Fruit fly (Drosophila melanogaster) whole organism, prepupa: Measurements from ENCODE around the gene Cchl.

Source experiments
- Blimp-1 ChIP-seq: fragments of 200-800 bp; sonication (Bioruptor generic); optimal IDR thresholded peaks from 3 replicates; lab custom pipeline; 2017; ENCODE audit warnings: missing biosample characterization, missing genetic modification characterization, mild to moderate bottlenecking, moderate library complexity, missing genetic modification reagents
- CG10631 ChIP-seq: fragments of 200-800 bp; sonication (Bioruptor generic); optimal IDR thresholded peaks from 2 replicates; lab custom pipeline; 2016; ENCODE audit warnings: missing biosample characterization, missing genetic modification characterization
- CG10669 ChIP-seq: fragments of 200-800 bp; sonication (Bioruptor generic); optimal IDR thresholded peaks from 3 replicates; lab custom pipeline; 2018; ENCODE audit warnings: missing biosample characterization, mild to moderate bottlenecking, missing genetic modification characterization, moderate library complexity
- CG11294 ChIP-seq: fragments of 200-800 bp; sonication (Bioruptor generic); IDR thresholded peaks from 2 replicates; pipeline ENCODE4 v1.3.6; 2022; ENCODE audit warnings: missing biosample characterization, missing genetic modification characterization
- CG11762 ChIP-seq: fragments of 200-800 bp; sonication (Bioruptor generic); optimal IDR thresholded peaks from 3 replicates; lab custom pipeline; 2016; ENCODE audit warnings: missing biosample characterization, missing genetic modification characterization; ENCODE audit not compliant: insufficient read depth
- CG11902 ChIP-seq: fragments of 200-800 bp; sonication (Bioruptor generic); optimal IDR thresholded peaks from 3 replicates; lab custom pipeline; 2016; ENCODE audit warnings: missing biosample characterization, missing genetic modification characterization
- CG15336 ChIP-seq: fragments of 200-800 bp; sonication (Bioruptor generic); IDR thresholded peaks from 2 replicates; pipeline ENCODE4 v1.3.6; 2022; ENCODE audit warnings: missing biosample characterization, missing genetic modification characterization
- CG1621 ChIP-seq: fragments of 200-800 bp; sonication (Bioruptor generic); optimal IDR thresholded peaks from 3 replicates; lab custom pipeline; 2018; ENCODE audit warnings: missing biosample characterization, mild to moderate bottlenecking, missing genetic modification characterization
- CG3032 ChIP-seq: fragments of 200-800 bp; optimal IDR thresholded peaks from 2 replicates; lab custom pipeline; 2019; ENCODE audit warnings: missing biosample characterization, mild to moderate bottlenecking, missing genetic modification characterization, moderate library complexity
- CG32006 ChIP-seq: fragments of 200-800 bp; sonication (Bioruptor generic); optimal IDR thresholded peaks from 3 replicates; lab custom pipeline; 2017; ENCODE audit warnings: missing biosample characterization, mild to moderate bottlenecking, missing genetic modification characterization
- CG34406 ChIP-seq: fragments of 200-800 bp; sonication (Bioruptor generic); optimal IDR thresholded peaks from 3 replicates; lab custom pipeline; 2016; ENCODE audit warnings: missing biosample characterization, missing genetic modification characterization
- CG3919 ChIP-seq: fragments of 200-800 bp; sonication (Bioruptor generic); optimal IDR thresholded peaks from 3 replicates; lab custom pipeline; 2016; ENCODE audit warnings: missing biosample characterization, missing genetic modification characterization
- CG4318 ChIP-seq: fragments of 200-800 bp; sonication (Bioruptor generic); optimal IDR thresholded peaks from 3 replicates; lab custom pipeline; 2017; ENCODE audit warnings: missing biosample characterization, mild to moderate bottlenecking, missing genetic modification characterization
- CG6276 ChIP-seq: fragments of 200-800 bp; sonication (Bioruptor generic); optimal IDR thresholded peaks from 2 replicates; lab custom pipeline; 2017; ENCODE audit warnings: missing biosample characterization, mild to moderate bottlenecking, missing genetic modification characterization
- CG6792 ChIP-seq: fragments of 200-800 bp; sonication (Bioruptor generic); optimal IDR thresholded peaks from 3 replicates; lab custom pipeline; 2016; ENCODE audit warnings: missing biosample characterization, missing genetic modification characterization
- CG7368 ChIP-seq: fragments of 200-800 bp; sonication (Bioruptor generic); optimal IDR thresholded peaks from 3 replicates; lab custom pipeline; 2016; ENCODE audit warnings: missing biosample characterization, missing genetic modification characterization
- CG8119 ChIP-seq: fragments of 200-800 bp; sonication (Bioruptor generic); IDR thresholded peaks from 3 replicates; pipeline ENCODE4 v1.3.6; 2022; ENCODE audit warnings: missing biosample characterization, missing genetic modification characterization
- CG8632 ChIP-seq: fragments of 200-800 bp; sonication (Bioruptor generic); optimal IDR thresholded peaks from 3 replicates; lab custom pipeline; 2016; ENCODE audit warnings: missing biosample characterization, missing genetic modification characterization
- CG9139 ChIP-seq: fragments of 200-800 bp; sonication (Bioruptor generic); optimal IDR thresholded peaks from 3 replicates; lab custom pipeline; 2017; ENCODE audit warnings: missing biosample characterization, mild to moderate bottlenecking, missing genetic modification characterization
- Eip75B ChIP-seq: fragments of 200-800 bp; sonication (Bioruptor generic); optimal IDR thresholded peaks from 3 replicates; lab custom pipeline; 2016; ENCODE audit warnings: missing biosample characterization, missing genetic modification characterization
- Eip78C ChIP-seq: fragments of 200-800 bp; sonication (Bioruptor generic); peaks from one replicate; lab custom pipeline; 2016; ENCODE audit warnings: missing biosample characterization, missing genetic modification characterization
- Ets21C ChIP-seq: fragments of 200-800 bp; sonication (Bioruptor generic); optimal IDR thresholded peaks from 3 replicates; lab custom pipeline; 2016; ENCODE audit warnings: missing biosample characterization, missing genetic modification characterization
- Ets96B ChIP-seq: fragments of 200-800 bp; optimal IDR thresholded peaks from 2 replicates; lab custom pipeline; 2019; ENCODE audit warnings: missing biosample characterization, mild to moderate bottlenecking, missing genetic modification characterization, moderate library complexity
- Hr38 ChIP-seq: sonication (Bioruptor generic); optimal IDR thresholded peaks from 2 replicates; lab custom pipeline; 2016; ENCODE audit warnings: missing biosample characterization, missing genetic modification characterization
- Hr39 ChIP-seq: fragments of 200-800 bp; sonication (Bioruptor generic); optimal IDR thresholded peaks from 2 replicates; lab custom pipeline; 2016; ENCODE audit warnings: missing biosample characterization, missing genetic modification characterization
- Hr4 ChIP-seq: fragments of 200-800 bp; sonication (Bioruptor generic); optimal IDR thresholded peaks from 3 replicates; lab custom pipeline; 2016; ENCODE audit warnings: missing biosample characterization, missing genetic modification characterization
- Lpt ChIP-seq: fragments of 200-800 bp; sonication (Bioruptor generic); optimal IDR thresholded peaks from 3 replicates; lab custom pipeline; 2016; ENCODE audit warnings: missing biosample characterization, missing genetic modification characterization
- Met ChIP-seq: fragments of 200-800 bp; sonication (Bioruptor generic); optimal IDR thresholded peaks from 3 replicates; lab custom pipeline; 2016; ENCODE audit warnings: missing biosample characterization, missing genetic modification characterization
- OdsH ChIP-seq: fragments of 200-800 bp; sonication (Bioruptor generic); optimal IDR thresholded peaks from 3 replicates; lab custom pipeline; 2016; ENCODE audit warnings: missing biosample characterization, missing genetic modification characterization
- Smox ChIP-seq: fragments of 200-800 bp; sonication (Bioruptor generic); optimal IDR thresholded peaks from 3 replicates; lab custom pipeline; 2016; ENCODE audit warnings: missing biosample characterization, missing genetic modification characterization
- Sox14 ChIP-seq: fragments of 200-800 bp; sonication (Bioruptor generic); optimal IDR thresholded peaks from 3 replicates; lab custom pipeline; 2016; ENCODE audit warnings: missing biosample characterization, missing genetic modification characterization
- Sox15 ChIP-seq: fragments of 200-800 bp; sonication (Bioruptor generic); optimal IDR thresholded peaks from 3 replicates; lab custom pipeline; 2016; ENCODE audit warnings: missing biosample characterization, missing genetic modification characterization
- achi ChIP-seq: fragments of 200-800 bp; sonication (Bioruptor generic); optimal IDR thresholded peaks from 3 replicates; lab custom pipeline; 2016; ENCODE audit warnings: missing biosample characterization, missing genetic modification characterization
- cyc ChIP-seq: fragments of 200-800 bp; sonication (Bioruptor generic); optimal IDR thresholded peaks from 3 replicates; lab custom pipeline; 2016; ENCODE audit warnings: missing biosample characterization, missing genetic modification characterization
- dsx ChIP-seq: fragments of 200-800 bp; optimal IDR thresholded peaks from 3 replicates; lab custom pipeline; 2019; ENCODE audit warnings: missing biosample characterization, mild to moderate bottlenecking, missing genetic modification characterization, moderate library complexity; ENCODE audit not compliant: poor library complexity, severe bottlenecking
- eg ChIP-seq: fragments of 200-800 bp; sonication (Bioruptor generic); IDR thresholded peaks from 3 replicates; pipeline ENCODE4 v1.3.6; 2022; ENCODE audit warnings: missing biosample characterization, missing genetic modification characterization
- esn ChIP-seq: fragments of 200-800 bp; sonication (Bioruptor generic); optimal IDR thresholded peaks from 2 replicates; lab custom pipeline; 2016; ENCODE audit warnings: missing biosample characterization, mild to moderate bottlenecking, missing genetic modification characterization, moderate library complexity
- fd59A ChIP-seq: fragments of 200-800 bp; sonication (Bioruptor generic); optimal IDR thresholded peaks from 2 replicates; lab custom pipeline; 2017; ENCODE audit warnings: missing biosample characterization, mild to moderate bottlenecking, missing genetic modification characterization, missing genetic modification reagents
- fkh ChIP-seq: fragments of 200-800 bp; sonication (Bioruptor generic); optimal IDR thresholded peaks from 3 replicates; lab custom pipeline; 2017; ENCODE audit warnings: missing biosample characterization, mild to moderate bottlenecking, missing genetic modification characterization, moderate library complexity
- lz ChIP-seq: fragments of 200-800 bp; sonication (Bioruptor generic); optimal IDR thresholded peaks from 3 replicates; lab custom pipeline; 2016; ENCODE audit warnings: missing biosample characterization, missing genetic modification characterization
- net ChIP-seq: fragments of 200-800 bp; sonication (Bioruptor generic); optimal IDR thresholded peaks from 3 replicates; lab custom pipeline; 2016; ENCODE audit warnings: missing biosample characterization, missing genetic modification characterization
- spab ChIP-seq: fragments of 200-800 bp; sonication (Bioruptor generic); optimal IDR thresholded peaks from 2 replicates; lab custom pipeline; 2017; ENCODE audit warnings: missing biosample characterization, mild to moderate bottlenecking, missing genetic modification characterization, missing genetic modification reagents
- ss ChIP-seq, 2 experiments: fragments of 200-800 bp; sonication (Bioruptor generic); optimal IDR thresholded peaks; 2 replicates in 1 of 2; 3 replicates in 1 of 2; lab custom pipeline; 2017 to 2018; ENCODE audit warnings: mild to moderate bottlenecking in 2 of 2, missing biosample characterization in 2 of 2, missing genetic modification characterization in 2 of 2, moderate library complexity in 1 of 2
- svp ChIP-seq: fragments of 200-800 bp; sonication (Bioruptor generic); peaks from one replicate; lab custom pipeline; 2016; ENCODE audit warnings: missing biosample characterization, missing genetic modification characterization
- vri ChIP-seq: fragments of 200-800 bp; sonication (Bioruptor generic); optimal IDR thresholded peaks from 3 replicates; lab custom pipeline; 2016; ENCODE audit warnings: missing biosample characterization, mild to moderate bottlenecking, missing genetic modification characterization

Cchl gene

dm6 chr3R:22034160-22034742, 7.0 kb upstream of the Cchl start, which contains the start of the genes CG45099, CG6015, pit and Fadd:
TSS of gene CG45099 (minus strand) at chr3R:22034286.
TSS of gene CG6015 (minus strand) at chr3R:22034286.
TSS of gene pit (plus strand) at chr3R:22034298.
TSS of gene Fadd (plus strand) at chr3R:22034455.
- TF ChIP-seq Eip78C (GFP tag; lab: Kevin White, UChicago): peak; percentile 70
- peak; percentile 30 for TF ChIP-seq esn (GFP tag; lab: Kevin White, UChicago)
- no peak for TF ChIP-seq CG6792 (GFP tag; lab: Kevin White, UChicago)
- TF ChIP-seq fkh (GFP tag; lab: Kevin White, UChicago): no peak

dm6 chr3R:22031738-22032137, 4.5 kb upstream of the Cchl start, which contains the start of gene CG13409:
TSS of gene CG13409 (minus strand) at chr3R:22031900.
- TF ChIP-seq svp (GFP tag; lab: Kevin White, UChicago) (no peak), Blimp-1 (GFP tag; lab: Kevin White, UChicago) (no peak), CG11902 (no peak), OdsH (GFP tag; lab: Kevin White, UChicago) (no peak), CG1621 (no peak), Smox (no peak), Lpt (GFP tag; lab: Kevin White, UChicago) (no peak), CG3919 (GFP tag; lab: Kevin White, UChicago) (no peak), CG15336 (no peak), Hr38 (no peak), CG11762 (GFP tag; lab: Kevin White, UChicago) (no peak), CG9139 (GFP tag; lab: Kevin White, UChicago) (no peak), CG8632 (no peak), lz (no peak), CG3032 (no peak), cyc (GFP tag; lab: Kevin White, UChicago) (no peak), Sox15 (no peak)

dm6 chr3R:22027743-22028099, 441 bp upstream of the Cchl start:
- TF ChIP-seq lz: no peak
- TF ChIP-seq Eip78C (GFP tag; lab: Kevin White, UChicago): no peak
- TF ChIP-seq spab (GFP tag; lab: Kevin White, UChicago): no peak
- TF ChIP-seq CG9139 (GFP tag; lab: Kevin White, UChicago): no peak
- no peak for TF ChIP-seq Sox14 (GFP tag; lab: Kevin White, UChicago)
- no peak for TF ChIP-seq Hr38

dm6 chr3R:22025320-22025719, 2.0 kb downstream of the Cchl start, which contains the start of gene CG6028:
TSS of gene CG6028 (minus strand) at chr3R:22025506.
- TF ChIP-seq vri (GFP tag; lab: Kevin White, UChicago): peak; percentile 72
- TF ChIP-seq ss (GFP tag; optimal IDR thresholded peaks at IDR 0.05; lab: Kevin White, UChicago): no peak
- TF ChIP-seq CG11294: no peak
- no peak for TF ChIP-seq CG6792 (GFP tag; lab: Kevin White, UChicago)
- TF ChIP-seq Hr4 (GFP tag; lab: Kevin White, UChicago): no peak
- TF ChIP-seq CG34406 (GFP tag; lab: Kevin White, UChicago): no peak
- TF ChIP-seq CG10631: no peak
- TF ChIP-seq Eip75B (GFP tag; lab: Kevin White, UChicago): peak; percentile 70
- peak; percentile 65 for TF ChIP-seq Eip78C (GFP tag; lab: Kevin White, UChicago)
- TF ChIP-seq Hr39 (GFP tag; lab: Kevin White, UChicago): peak; percentile 28
- no peak for TF ChIP-seq CG9139 (GFP tag; lab: Kevin White, UChicago)
- no peak for TF ChIP-seq CG8119 (GFP tag; lab: Robert Waterston, UW)
- TF ChIP-seq CG6276 (GFP tag; lab: Kevin White, UChicago): no peak
- no peak for TF ChIP-seq achi (GFP tag; lab: Kevin White, UChicago)
- TF ChIP-seq CG10669: no peak
- TF ChIP-seq CG7368 (GFP tag; lab: Kevin White, UChicago): no peak
- no peak for TF ChIP-seq net (GFP tag; lab: Kevin White, UChicago)
- TF ChIP-seq OdsH (GFP tag; lab: Kevin White, UChicago): peak; percentile 15
- TF ChIP-seq CG4318 (GFP tag; lab: Kevin White, UChicago): no peak
- TF ChIP-seq Ets96B (tag; lab: Kevin White, UChicago): no peak
- TF ChIP-seq fd59A (GFP tag; lab: Kevin White, UChicago): no peak
- peak; percentile 57 for TF ChIP-seq esn (GFP tag; lab: Kevin White, UChicago)
- TF ChIP-seq fkh (GFP tag; lab: Kevin White, UChicago): no peak
- peak; percentile 27 for TF ChIP-seq Met
- peak; percentile 8 for TF ChIP-seq Ets21C (GFP tag; lab: Kevin White, UChicago)
- no peak for TF ChIP-seq cyc (GFP tag; lab: Kevin White, UChicago)
- peak; percentile 51 for TF ChIP-seq CG3919 (GFP tag; lab: Kevin White, UChicago)
- TF ChIP-seq CG32006 (GFP tag; lab: Kevin White, UChicago): no peak
- TF ChIP-seq dsx (GFP tag; lab: Kevin White, UChicago): no peak
- TF ChIP-seq CG15336: no peak
- peak; percentile 66; the same call in 2 of the 3 replicates for TF ChIP-seq eg (GFP tag; lab: Robert Waterston, UW)
- peak; percentile 29 for TF ChIP-seq lz
